Worm (Caenorhabditis elegans) whole organism, late embryonic: ENCODE measurements around the gene C23F12.3.

Experiments
- C08G9.2 ChIP-seq: sonication (generic microtip); optimal IDR thresholded peaks from 2 replicates; lab custom pipeline; 2016; ENCODE audit warnings: mild to moderate bottlenecking, missing genetic modification characterization, moderate library complexity, missing compliant biosample characterization
- F13H6.1 ChIP-seq: sonication (generic microtip); optimal IDR thresholded peaks from 2 replicates; lab custom pipeline; 2016; ENCODE audit warnings: missing genetic modification characterization, missing compliant biosample characterization
- K09A11.1 ChIP-seq: sonication (generic microtip); optimal IDR thresholded peaks from 2 replicates; lab custom pipeline; 2017; ENCODE audit warnings: antibody characterized with exemption, mild to moderate bottlenecking, missing genetic modification characterization, missing compliant biosample characterization; ENCODE audit not compliant: insufficient read depth
- ahr-1 ChIP-seq: sonication (generic microtip); optimal IDR thresholded peaks from 2 replicates; lab custom pipeline; 2016; ENCODE audit warnings: missing genetic modification characterization, missing compliant biosample characterization
- ama-1 ChIP-seq: fragments of 150-350 bp; optimal IDR thresholded peaks from 2 replicates; lab custom pipeline; 2014
- ceh-19 ChIP-seq: fragments of 200-800 bp; sonication (Bioruptor generic); optimal IDR thresholded peaks from 2 replicates; lab custom pipeline; 2018; ENCODE audit warnings: mild to moderate bottlenecking, missing genetic modification characterization, missing compliant biosample characterization
- ceh-2 ChIP-seq: sonication (generic microtip); optimal IDR thresholded peaks from 2 replicates; lab custom pipeline; 2016; ENCODE audit warnings: missing genotype, missing genetic modification characterization, missing compliant biosample characterization
- ceh-22 ChIP-seq: sonication (generic microtip); optimal IDR thresholded peaks from 2 replicates; lab custom pipeline; 2017; ENCODE audit warnings: missing biosample characterization, missing genetic modification characterization
- ceh-30 ChIP-seq: fragments of 150-350 bp; optimal IDR thresholded peaks from 2 replicates; lab custom pipeline; 2014; ENCODE audit warnings: missing biosample characterization, missing genetic modification characterization
- ceh-31 ChIP-seq: sonication (generic microtip); optimal IDR thresholded peaks from 2 replicates; lab custom pipeline; 2016; ENCODE audit warnings: missing genetic modification characterization, missing compliant biosample characterization
- ceh-34 ChIP-seq: sonication (generic microtip); optimal IDR thresholded peaks from 2 replicates; lab custom pipeline; 2016; ENCODE audit warnings: mild to moderate bottlenecking, missing genetic modification characterization, missing compliant biosample characterization
- ceh-45 ChIP-seq: fragments of 200-800 bp; sonication (Bioruptor generic); IDR thresholded peaks from 2 replicates; pipeline ENCODE4 v1.3.6; 2022; ENCODE audit warnings: missing genetic modification reagents, missing genetic modification characterization, missing compliant biosample characterization
- ceh-48 ChIP-seq: sonication (generic microtip); optimal IDR thresholded peaks from 2 replicates; lab custom pipeline; 2016; ENCODE audit warnings: missing genetic modification characterization, inconsistent platforms, missing compliant biosample characterization
- ceh-6 ChIP-seq: fragments of 200-800 bp; sonication (Bioruptor generic); optimal IDR thresholded peaks from 2 replicates; lab custom pipeline; 2018; ENCODE audit warnings: mild to moderate bottlenecking, missing genetic modification characterization, missing compliant biosample characterization
- elt-4 ChIP-seq: sonication (generic microtip); optimal IDR thresholded peaks from 2 replicates; lab custom pipeline; 2016; ENCODE audit warnings: missing genetic modification characterization, missing compliant biosample characterization
- ets-4 ChIP-seq: sonication (generic microtip); optimal IDR thresholded peaks from 2 replicates; lab custom pipeline; 2016; ENCODE audit warnings: missing genetic modification characterization, missing compliant biosample characterization
- fax-1 ChIP-seq: sonication (generic microtip); optimal IDR thresholded peaks from 2 replicates; lab custom pipeline; 2016; ENCODE audit warnings: missing genotype, missing genetic modification characterization, missing compliant biosample characterization
- fkh-6 ChIP-seq: sonication (generic microtip); optimal IDR thresholded peaks from 2 replicates; lab custom pipeline; 2016; ENCODE audit warnings: missing genetic modification characterization, missing compliant biosample characterization
- hlh-13 ChIP-seq: fragments of 200-800 bp; sonication (Bioruptor generic); optimal IDR thresholded peaks from 2 replicates; lab custom pipeline; 2018; ENCODE audit warnings: mild to moderate bottlenecking, missing genetic modification characterization, missing compliant biosample characterization
- hlh-30 ChIP-seq: sonication (generic microtip); optimal IDR thresholded peaks from 2 replicates; lab custom pipeline; 2017; ENCODE audit warnings: antibody characterized with exemption, missing genetic modification characterization, missing compliant biosample characterization; ENCODE audit not compliant: insufficient read depth
- lim-6 ChIP-seq: sonication (generic microtip); optimal IDR thresholded peaks from 2 replicates; lab custom pipeline; 2016; ENCODE audit warnings: missing genetic modification characterization, missing compliant biosample characterization
- madf-2 ChIP-seq: sonication (generic microtip); optimal IDR thresholded peaks from 2 replicates; lab custom pipeline; 2017; ENCODE audit warnings: missing genetic modification characterization, missing compliant biosample characterization
- nfya-1 ChIP-seq: sonication (generic microtip); optimal IDR thresholded peaks from 2 replicates; lab custom pipeline; 2017; ENCODE audit warnings: missing genetic modification characterization, mild to moderate bottlenecking, missing compliant biosample characterization, antibody characterized with exemption, moderate library complexity
- nhr-232 ChIP-seq: sonication (generic microtip); optimal IDR thresholded peaks from 2 replicates; lab custom pipeline; 2016; ENCODE audit warnings: missing genetic modification characterization, missing compliant biosample characterization
- npax-4 ChIP-seq: sonication (generic microtip); optimal IDR thresholded peaks from 2 replicates; lab custom pipeline; 2016; ENCODE audit warnings: missing genetic modification characterization, missing compliant biosample characterization
- pag-3 ChIP-seq: sonication (generic microtip); optimal IDR thresholded peaks from 2 replicates; lab custom pipeline; 2016; ENCODE audit warnings: missing compliant biosample characterization, missing genetic modification characterization, borderline replicate concordance
- pha-2 ChIP-seq: sonication (generic microtip); optimal IDR thresholded peaks from 2 replicates; lab custom pipeline; 2017; ENCODE audit warnings: mild to moderate bottlenecking, missing genetic modification characterization, missing compliant biosample characterization
- pqm-1 ChIP-seq: sonication (generic microtip); optimal IDR thresholded peaks from 2 replicates; lab custom pipeline; 2016; ENCODE audit warnings: missing genetic modification characterization, missing compliant biosample characterization
- pros-1 ChIP-seq: fragments of 150-350 bp; optimal IDR thresholded peaks from 2 replicates; lab custom pipeline; 2014; ENCODE audit warnings: missing biosample characterization, missing genetic modification reagents, missing genetic modification characterization
- sdc-2 ChIP-seq: sonication (generic microtip); optimal IDR thresholded peaks from 2 replicates; lab custom pipeline; 2016; ENCODE audit warnings: missing genotype, missing genetic modification characterization, missing compliant biosample characterization
- syd-9 ChIP-seq: sonication (generic microtip); optimal IDR thresholded peaks from 2 replicates; lab custom pipeline; 2016; ENCODE audit warnings: mild to moderate bottlenecking, missing genetic modification characterization, moderate library complexity, missing compliant biosample characterization
- tbx-2 ChIP-seq: sonication (generic microtip); optimal IDR thresholded peaks from 2 replicates; lab custom pipeline; 2016; ENCODE audit warnings: missing genetic modification characterization, missing compliant biosample characterization
- unc-42 ChIP-seq: sonication (generic microtip); optimal IDR thresholded peaks from 2 replicates; lab custom pipeline; 2016; ENCODE audit warnings: missing genotype, missing genetic modification characterization, missing compliant biosample characterization
- zip-5 ChIP-seq: sonication (generic microtip); optimal IDR thresholded peaks from 2 replicates; lab custom pipeline; 2016; ENCODE audit warnings: missing genetic modification characterization, missing compliant biosample characterization

Gene C23F12.3

DNA sequence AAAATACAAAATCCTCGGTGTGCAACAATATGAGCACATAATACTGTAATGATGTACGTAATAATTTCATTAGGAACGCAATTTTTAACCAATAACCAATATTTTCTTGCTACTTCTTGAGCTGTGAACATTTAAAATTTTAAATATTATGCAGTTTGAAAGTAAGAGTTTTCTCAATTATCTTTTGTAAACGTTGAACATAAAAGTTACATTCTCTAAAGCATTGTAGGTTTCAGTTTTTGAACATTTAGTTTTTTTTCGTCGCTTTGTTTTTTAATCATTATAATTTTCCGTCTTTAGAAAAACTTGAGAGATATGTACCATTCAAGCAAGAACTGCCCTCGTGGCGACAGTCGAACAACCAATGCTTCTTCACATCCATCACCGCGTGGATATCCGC lies at the start of gene C23F12.3:
TSS of gene C23F12.3 (plus strand) at position 301 of the 400 bp plus-strand sequence.
- TF ChIP-seq pag-3 (tag; lab: Kevin White, UChicago) (no peak), nhr-232 (tag; lab: Kevin White, UChicago) (no peak)

ce11 chrX:9347380-9347979 lies 44.0 kb upstream of the C23F12.3 start, which contains the start of gene oga-1:
TSS of gene oga-1 (minus strand) at chrX:9347430.
- TF ChIP-seq hlh-30 (peak; percentile 97), madf-2 (tag; lab: Kevin White, UChicago) (no peak), ceh-48 (tag; lab: Kevin White, UChicago) (no peak), ceh-30 (tag; lab: Kevin White, UChicago) (no peak), sdc-2 (no peak), K09A11.1 (tag; lab: Kevin White, UChicago) (no peak), C08G9.2 (tag; lab: Kevin White, UChicago) (peak; percentile 64), pros-1 (no peak), ceh-31 (tag; lab: Kevin White, UChicago) (peak; percentile 73), ceh-2 (tag; lab: Kevin White, UChicago) (peak; percentile 63), nfya-1 (peak; percentile 10), lim-6 (tag; lab: Kevin White, UChicago) (peak; percentile 8), tbx-2 (tag; lab: Kevin White, UChicago) (peak; percentile 74), ceh-34 (tag; lab: Kevin White, UChicago) (peak; percentile 31), ets-4 (peak; percentile 73)

DNA sequence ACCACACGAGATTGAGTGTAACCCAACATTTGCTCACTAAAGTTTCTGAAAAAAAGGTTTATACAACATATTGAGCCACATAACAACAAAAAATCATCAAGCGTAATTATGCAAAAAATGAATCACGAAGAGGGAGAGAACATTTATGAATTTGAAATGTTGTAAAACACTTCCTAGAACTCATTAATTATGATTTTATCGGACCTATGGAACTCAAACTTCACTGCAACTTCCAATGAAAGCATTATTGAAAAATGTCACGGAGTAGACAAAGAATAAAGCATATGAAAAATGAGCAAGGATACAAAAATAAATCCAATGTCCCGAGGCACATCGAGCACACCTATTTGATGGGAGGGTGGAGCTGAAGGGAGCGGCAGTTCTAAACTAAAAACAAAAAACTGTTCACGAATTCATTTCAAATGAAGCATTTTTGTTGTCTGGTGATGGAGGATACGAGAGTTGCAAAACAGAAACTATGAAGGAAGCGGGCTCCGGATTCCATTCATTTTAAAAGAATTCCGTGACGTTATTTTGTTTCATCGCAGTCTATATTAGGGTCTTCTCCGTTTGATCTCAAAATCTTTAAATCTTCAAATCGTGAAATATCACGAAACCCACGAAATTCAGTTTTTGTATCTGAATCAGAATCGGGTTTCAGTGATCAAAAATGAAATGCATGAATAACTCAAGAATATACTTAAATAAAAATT lies 41.4 kb upstream of the C23F12.3 start, which contains the start of gene flp-20:
TSS of gene flp-20 (minus strand) at position 51 of the 713 bp plus-strand sequence.
- no peak for TF ChIP-seq fkh-6 (tag; lab: Kevin White, UChicago)
- no peak for TF ChIP-seq pag-3 (tag; lab: Kevin White, UChicago)
- TF ChIP-seq fax-1 = no peak
- TF ChIP-seq ama-1 = no peak
- no peak for TF ChIP-seq ceh-19 (GFP tag; lab: Kevin White, UChicago)
- no peak for TF ChIP-seq sdc-2
- no peak for TF ChIP-seq ceh-45
- TF ChIP-seq F13H6.1 (tag; lab: Kevin White, UChicago) = no peak
- no peak for TF ChIP-seq ets-4
- TF ChIP-seq ceh-6 = no peak
- no peak for TF ChIP-seq pros-1
- no peak for TF ChIP-seq C08G9.2 (tag; lab: Kevin White, UChicago)
- no peak for TF ChIP-seq hlh-13 (GFP tag; lab: Kevin White, UChicago)
- TF ChIP-seq pha-2 (tag; lab: Kevin White, UChicago) = no peak
- no peak for TF ChIP-seq zip-5 (tag; lab: Kevin White, UChicago)
- no peak for TF ChIP-seq npax-4 (tag; lab: Kevin White, UChicago)
- TF ChIP-seq ceh-22 (tag; lab: Kevin White, UChicago) = no peak
- TF ChIP-seq, all 69 proteins: peak for 0

DNA sequence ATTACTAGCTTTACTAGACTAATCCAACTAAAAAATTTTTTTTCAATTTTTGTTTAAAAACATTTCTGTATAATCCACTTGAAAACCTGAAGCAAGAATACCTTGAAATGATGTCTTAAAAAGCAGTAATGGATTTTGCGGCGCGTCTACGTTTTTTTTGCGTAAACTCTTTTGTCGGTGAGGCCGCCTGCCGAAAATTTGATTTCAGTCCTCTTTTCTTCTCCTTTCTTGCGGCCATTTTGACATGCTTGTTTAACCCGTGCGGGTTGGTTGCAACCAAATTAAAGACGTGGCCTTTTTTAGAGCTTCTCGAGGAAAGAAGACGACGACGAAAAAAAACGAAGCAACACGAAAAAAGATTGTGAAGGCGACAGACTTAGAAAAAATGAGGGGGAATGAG lies 30.3 kb upstream of the C23F12.3 start:
- TF ChIP-seq unc-42 (peak; percentile 94), pqm-1 (no peak), elt-4 (tag; lab: Kevin White, UChicago) (no peak), ahr-1 (tag; lab: Kevin White, UChicago) (no peak), lim-6 (tag; lab: Kevin White, UChicago) (no peak), syd-9 (tag; lab: Kevin White, UChicago) (no peak)
